Worm (Caenorhabditis elegans): ENCODE measurements around the gene M88.4.

M88.4 gene

DNA sequence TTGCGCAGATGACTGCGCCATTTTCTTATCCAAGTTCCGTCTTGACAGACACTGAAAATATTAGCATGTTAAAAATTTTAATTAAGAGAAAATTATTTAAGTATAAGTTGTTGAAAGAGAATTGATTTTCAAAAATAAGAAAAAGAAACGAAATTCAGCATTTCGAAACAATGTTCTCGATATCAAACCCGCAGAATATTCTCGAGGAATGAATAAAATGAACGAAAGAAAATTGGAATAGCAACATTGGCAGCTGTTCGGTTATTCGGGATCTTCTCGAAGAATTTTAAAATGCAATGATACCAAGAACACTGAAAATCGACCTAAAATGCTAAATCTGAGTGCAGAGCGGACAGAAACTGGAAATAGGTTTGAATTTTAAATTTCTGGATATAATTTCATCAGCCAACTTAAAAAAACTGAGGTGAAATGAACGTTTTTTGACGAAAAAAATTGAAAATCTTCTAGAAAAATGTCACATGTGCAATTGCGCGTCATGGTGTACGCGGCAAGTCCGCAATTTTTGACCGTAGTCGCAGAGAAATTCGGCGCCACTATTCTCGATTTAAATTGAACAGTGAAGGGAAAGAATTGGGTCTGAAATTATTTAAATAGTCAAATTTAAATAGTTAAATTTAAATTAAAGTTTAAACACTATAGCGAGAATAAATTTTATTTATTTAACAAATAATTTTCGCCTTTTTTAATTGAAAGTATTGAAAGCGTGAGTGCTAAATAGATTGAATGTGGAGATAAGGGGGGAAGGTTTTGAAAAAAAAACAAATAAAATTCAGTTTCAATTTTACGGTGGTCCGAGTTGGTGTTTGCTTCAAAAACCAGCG is 40.6 kb upstream of the M88.4 start, which contains the start of the genes cct-5 and F25F2.1 (continued):
- TF ChIP-seq dmd-8 (GFP tag; IDR thresholded peaks at IDR 0.05) (no peak), ceh-82 (tag; optimal IDR thresholded peaks at IDR 0.05) (no peak), attf-4 (tag; optimal IDR thresholded peaks at IDR 0.05) (no peak), Y48G9A.11 (GFP tag; IDR thresholded peaks at IDR 0.05) (no peak), egl-43 (GFP tag; IDR thresholded peaks at IDR 0.05) (no peak), lir-3 (tag; optimal IDR thresholded peaks at IDR 0.05) (no peak), Y105C5A.15 (GFP tag; IDR thresholded peaks at IDR 0.05) (no peak), nhr-10 (tag; optimal IDR thresholded peaks at IDR 0.05) (no peak), skn-1 (tag; optimal IDR thresholded peaks at IDR 0.05) (no peak), F26F4.8 (GFP tag; conservative IDR thresholded peaks at IDR 0.05) (no peak), unc-130 (GFP tag; optimal IDR thresholded peaks at IDR 0.05) (peak; percentile 76), unc-62 (GFP tag; optimal IDR thresholded peaks at IDR 0.05 in 1 of 2) (no peak), unc-62 (tag; optimal IDR thresholded peaks at IDR 0.05) (no peak), lin-1 (GFP tag; IDR thresholded peaks at IDR 0.05) (no peak), nhr-76 (tag; optimal IDR thresholded peaks at IDR 0.05) (no peak), cey-2 (tag; optimal IDR thresholded peaks at IDR 0.05; ENCODE audit: borderline replicate concordance, insufficient read depth) (no peak), unc-39 (tag; optimal IDR thresholded peaks at IDR 0.05) (no peak), nhr-102 (tag; optimal IDR thresholded peaks at IDR 0.05) (no peak), lin-13 (GFP tag; optimal IDR thresholded peaks at IDR 0.05) (peak; percentile 73), saeg-2 (GFP tag; IDR thresholded peaks at IDR 0.05) (no peak), nhr-11 (tag; optimal IDR thresholded peaks at IDR 0.05) (peak; percentile 19), pha-4 (GFP tag; IDR thresholded peaks at IDR 0.05) (no peak), pha-4 (tag; optimal IDR thresholded peaks at IDR 0.05) (no peak), ceh-32 (tag; optimal IDR thresholded peaks at IDR 0.05; ENCODE audit: poor library complexity) (no peak), madf-9 (GFP tag; conservative IDR thresholded peaks at IDR 0.05) (no peak), nhr-237 (tag; optimal IDR thresholded peaks at IDR 0.05) (no peak), lin-15B (tag; optimal IDR thresholded peaks at IDR 0.05) (no peak), ceh-20 (GFP tag; IDR thresholded peaks at IDR 0.05) (no peak), F44E2.7 (GFP tag; IDR thresholded peaks at IDR 0.05) (no peak), Y5F2A.4 (GFP tag; optimal IDR thresholded peaks at IDR 0.05) (no peak), dmd-6 (GFP tag; IDR thresholded peaks at IDR 0.05) (0 out of 2 replicates have a peak, but pooled peaks have one; percentile 22), mxl-2 (GFP tag; conservative IDR thresholded peaks at IDR 0.05) (no peak), egl-27 (tag; optimal IDR thresholded peaks at IDR 0.05) (no peak), hlh-30 (tag; optimal IDR thresholded peaks at IDR 0.05; ENCODE audit: insufficient read depth) (peak; percentile 77), nhr-28 (tag; optimal IDR thresholded peaks at IDR 0.05) (peak; percentile 29), zfp-2 (tag; optimal IDR thresholded peaks at IDR 0.05) (no peak), zfp-3 (GFP tag; conservative IDR thresholded peaks at IDR 0.05) (no peak), jun-1 (tag; optimal IDR thresholded peaks at IDR 0.05) (no peak), T20F7.1 (GFP tag; optimal IDR thresholded peaks at IDR 0.05) (peak; percentile 54), hmg-1.1 (GFP tag; IDR thresholded peaks at IDR 0.05) (peak; percentile 56), ces-1 (GFP tag; optimal IDR thresholded peaks at IDR 0.05) (no peak), ama-1 (optimal IDR thresholded peaks at IDR 0.05) (no peak), rbr-2 (tag; optimal IDR thresholded peaks at IDR 0.05) (peak; percentile 26), nhr-41 (GFP tag; IDR thresholded peaks at IDR 0.05) (no peak), nhr-25 (tag; optimal IDR thresholded peaks at IDR 0.05; ENCODE audit: borderline replicate concordance, insufficient read depth) (no peak), aha-1 (tag) (peak; percentile 92), duxl-1 (tag; optimal IDR thresholded peaks at IDR 0.05; ENCODE audit: poor library complexity) (no peak), dmd-9 (GFP tag; IDR thresholded peaks at IDR 0.05) (no peak), gei-8 (GFP tag; optimal IDR thresholded peaks at IDR 0.05) (no peak), pqm-1 (tag; optimal IDR thresholded peaks at IDR 0.05) (no peak), nhr-6 (tag; optimal IDR thresholded peaks at IDR 0.05) (peak; percentile 74)

Data from whole organism, L4 larva.